Worm (Caenorhabditis elegans) whole organism, young adult: Measurements from ENCODE around the gene nhx-9.

Experiments used
- gei-17 ChIP-seq: fragments of 200-800 bp; sonication (Bioruptor generic); optimal IDR thresholded peaks from 2 replicates; lab custom pipeline; 2018; ENCODE audit warnings: mild to moderate bottlenecking, missing genetic modification characterization, missing compliant biosample characterization
- hlh-26 ChIP-seq: fragments of 200-800 bp; sonication (Bioruptor generic); conservative IDR thresholded peaks from 2 replicates; pipeline ENCODE4 v1.3.6; 2022; ENCODE audit warnings: missing genetic modification reagents, missing genetic modification characterization, missing compliant biosample characterization
- let-526 ChIP-seq: fragments of 200-800 bp; sonication (Bioruptor generic); IDR thresholded peaks from 2 replicates; pipeline ENCODE4 v1.3.6; 2022; ENCODE audit warnings: missing genetic modification reagents, missing genetic modification characterization, missing compliant biosample characterization
- nhr-120 ChIP-seq: fragments of 200-800 bp; sonication (Bioruptor generic); IDR thresholded peaks from 2 replicates; pipeline ENCODE4 v1.3.6; 2022; ENCODE audit warnings: missing genetic modification characterization, missing compliant biosample characterization
- pha-4 ChIP-seq: fragments of 150-350 bp; sonication (generic microtip); optimal IDR thresholded peaks from 2 replicates; lab custom pipeline; 2014; ENCODE audit warnings: missing biosample characterization, missing genetic modification reagents, missing genetic modification characterization
- rcor-1 ChIP-seq: fragments of 200-800 bp; sonication (Bioruptor generic); IDR thresholded peaks from 2 replicates; pipeline ENCODE4 v1.3.6; 2022; ENCODE audit warnings: missing genetic modification reagents, missing genetic modification characterization, missing compliant biosample characterization
- tbx-9 ChIP-seq: sonication (generic microtip); optimal IDR thresholded peaks from 2 replicates; lab custom pipeline; 2016; ENCODE audit warnings: borderline replicate concordance, missing genetic modification characterization, inconsistent platforms, missing compliant biosample characterization
- ztf-26 ChIP-seq: sonication (generic microtip); optimal IDR thresholded peaks from 2 replicates; lab custom pipeline; 2017; ENCODE audit warnings: missing genetic modification characterization, missing compliant biosample characterization

ce11 chrIV:11961485-11962255 lies 31.0 kb downstream of the nhx-9 start, which contains the start of gene ZK829.7:
- TF ChIP-seq rcor-1 (GFP tag; lab: Robert Waterston, UW) (peak; percentile 50), pha-4 (tag; lab: Kevin White, UChicago) (peak; percentile 16), ztf-26 (tag; lab: Kevin White, UChicago) (no peak), hlh-26 (no peak), let-526 (GFP tag; lab: Robert Waterston, UW) (no peak), nhr-120 (GFP tag; lab: Robert Waterston, UW) (no peak), tbx-9 (no peak), gei-17 (no peak)
